Fruit fly (Drosophila melanogaster) whole organism, wandering third instar larva: Measurements from ENCODE around the gene lic.

Source experiments
- CG9705 ChIP-seq: fragments of 200-800 bp; sonication (Bioruptor generic); optimal IDR thresholded peaks from 2 replicates; lab custom pipeline; 2018; ENCODE audit warnings: missing biosample characterization, mild to moderate bottlenecking, missing genetic modification characterization
- CrebA ChIP-seq: fragments of 200-800 bp; sonication (Bioruptor generic); optimal IDR thresholded peaks from 2 replicates; lab custom pipeline; 2016; ENCODE audit warnings: missing biosample characterization, mild to moderate bottlenecking, missing genetic modification characterization, borderline replicate concordance
- Hr78 ChIP-seq: fragments of >200 bp; optimal IDR thresholded peaks from 2 replicates; lab custom pipeline; 2017; ENCODE audit warnings: missing biosample characterization, missing genetic modification characterization
- Mio ChIP-seq: sonication (Bioruptor generic); optimal IDR thresholded peaks from 2 replicates; lab custom pipeline; 2016; ENCODE audit warnings: missing biosample characterization, missing genetic modification characterization
- Myc ChIP-seq: fragments of >200 bp; optimal IDR thresholded peaks from 2 replicates; lab custom pipeline; 2017
- pan ChIP-seq: fragments of >200 bp; optimal IDR thresholded peaks from 2 replicates; lab custom pipeline; 2017
- sv ChIP-seq: fragments of 200-800 bp; sonication (Bioruptor generic); optimal IDR thresholded peaks from 3 replicates; lab custom pipeline; 2016; ENCODE audit warnings: missing biosample characterization, missing genetic modification characterization

DNA sequence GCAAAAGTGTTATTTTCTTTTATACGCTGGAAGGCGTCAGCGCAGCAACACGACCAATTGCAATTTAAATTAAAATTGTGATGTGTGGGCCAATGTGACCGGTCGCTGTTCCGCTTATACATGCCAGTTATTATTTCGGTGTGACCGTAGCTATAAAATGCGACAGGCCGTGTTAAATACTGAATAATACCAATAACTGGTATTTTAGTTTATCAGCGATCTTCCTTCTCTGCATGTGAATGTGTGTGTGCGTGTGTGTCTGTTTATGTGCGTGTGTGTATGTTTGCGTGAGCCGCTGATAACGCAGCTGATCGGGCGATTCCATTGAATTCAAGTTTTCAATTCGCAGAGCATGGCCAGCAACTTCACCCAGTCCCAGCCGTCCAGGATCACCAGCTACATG lies 37.8 kb downstream of the lic start, which contains the start of the genes CG32638, CG15717 and MFS10:
- TF ChIP-seq Myc (lab: Kevin White, UChicago): no peak
- no peak for TF ChIP-seq CG9705 (GFP tag; lab: Kevin White, UChicago)
- no peak for TF ChIP-seq CrebA
- TF ChIP-seq pan: no peak
- no peak for TF ChIP-seq Hr78 (GFP tag; lab: Kevin White, UChicago)
- no peak for TF ChIP-seq Mio (GFP tag; lab: Kevin White, UChicago)
- no peak for TF ChIP-seq sv (GFP tag; lab: Kevin White, UChicago)
